Worm (Caenorhabditis elegans): ENCODE data around the gene T07G12.2.
A peak's percentile ranks its signal among the peaks of the same experiment; 100 is the strongest.

Gene T07G12.2

ce11 chrIV:10543361-10543760 lies 12.9 kb downstream of the T07G12.2 start (continued):
- TF ChIP-seq hlh-30 (tag; optimal IDR thresholded peaks at IDR 0.05; ENCODE audit: insufficient read depth): peak; percentile 15
- no peak for TF ChIP-seq F49E8.2 (tag; optimal IDR thresholded peaks at IDR 0.05; ENCODE audit: borderline replicate concordance)
- no peak for TF ChIP-seq jun-1 (tag; optimal IDR thresholded peaks at IDR 0.05)
- no peak for TF ChIP-seq attf-4 (tag; optimal IDR thresholded peaks at IDR 0.05)
- TF ChIP-seq nhr-6 (tag; optimal IDR thresholded peaks at IDR 0.05): no peak
- TF ChIP-seq Y48G9A.11 (GFP tag; IDR thresholded peaks at IDR 0.05): no peak
- no peak for TF ChIP-seq nhr-48 (tag; optimal IDR thresholded peaks at IDR 0.05)
- no peak for TF ChIP-seq ctbp-1 (GFP tag; IDR thresholded peaks at IDR 0.05)
- TF ChIP-seq ces-1 (GFP tag; optimal IDR thresholded peaks at IDR 0.05): no peak
- TF ChIP-seq nhr-11 (tag; optimal IDR thresholded peaks at IDR 0.05): no peak
- TF ChIP-seq T20F7.1 (GFP tag; optimal IDR thresholded peaks at IDR 0.05): no peak
- TF ChIP-seq madf-5 (GFP tag; IDR thresholded peaks at IDR 0.05): no peak
- TF ChIP-seq fos-1 (tag; optimal IDR thresholded peaks at IDR 0.05): no peak
- TF ChIP-seq zfp-3 (GFP tag; conservative IDR thresholded peaks at IDR 0.05): no peak
- no peak for TF ChIP-seq zfp-2 (tag; optimal IDR thresholded peaks at IDR 0.05)
- peak; percentile 73 for TF ChIP-seq nhr-77 (tag; optimal IDR thresholded peaks at IDR 0.05)
- TF ChIP-seq nhr-237 (tag; optimal IDR thresholded peaks at IDR 0.05): no peak
- TF ChIP-seq arid-1 (GFP tag; conservative IDR thresholded peaks at IDR 0.05): no peak
- TF ChIP-seq lin-29 (GFP tag; IDR thresholded peaks at IDR 0.05): no peak
- TF ChIP-seq snpc-1.2 (GFP tag; IDR thresholded peaks at IDR 0.05): no peak
- no peak for TF ChIP-seq gei-8 (GFP tag; optimal IDR thresholded peaks at IDR 0.05)
- no peak for TF ChIP-seq mxl-2 (GFP tag; conservative IDR thresholded peaks at IDR 0.05)
- no peak for TF ChIP-seq unc-39 (tag; optimal IDR thresholded peaks at IDR 0.05)
- no peak for TF ChIP-seq ceh-44 (GFP tag; IDR thresholded peaks at IDR 0.05)
- TF ChIP-seq lin-13 (GFP tag; optimal IDR thresholded peaks at IDR 0.05): no peak
- TF ChIP-seq mdt-29 (GFP tag; IDR thresholded peaks at IDR 0.05): no peak
- no peak for TF ChIP-seq lin-1 (GFP tag; IDR thresholded peaks at IDR 0.05)
- no peak for TF ChIP-seq ZK546.5 (tag; optimal IDR thresholded peaks at IDR 0.05)
- no peak for TF ChIP-seq spr-3 (GFP tag; optimal IDR thresholded peaks at IDR 0.05)
- no peak for TF ChIP-seq duxl-1 (tag; optimal IDR thresholded peaks at IDR 0.05; ENCODE audit: poor library complexity)
- no peak for TF ChIP-seq egl-27 (tag; optimal IDR thresholded peaks at IDR 0.05)
- TF ChIP-seq tra-1 (GFP tag; IDR thresholded peaks at IDR 0.05): no peak
- TF ChIP-seq daf-16 (GFP tag; optimal IDR thresholded peaks at IDR 0.05): no peak
- peak; percentile 91 for TF ChIP-seq daf-16 (tag; optimal IDR thresholded peaks at IDR 0.05)
- no peak for TF ChIP-seq sdz-12 (GFP tag; optimal IDR thresholded peaks at IDR 0.05)
- no peak for TF ChIP-seq rbr-2 (tag; optimal IDR thresholded peaks at IDR 0.05)
- no peak for TF ChIP-seq hmg-1.1 (GFP tag; IDR thresholded peaks at IDR 0.05)
- TF ChIP-seq pha-4 (GFP tag; IDR thresholded peaks at IDR 0.05): no peak
- TF ChIP-seq pha-4 (tag; optimal IDR thresholded peaks at IDR 0.05): no peak
- TF ChIP-seq ceh-20 (GFP tag; IDR thresholded peaks at IDR 0.05): no peak
- TF ChIP-seq nhr-10 (tag; optimal IDR thresholded peaks at IDR 0.05): no peak
- no peak for TF ChIP-seq ZK337.2 (GFP tag; IDR thresholded peaks at IDR 0.05)
- TF ChIP-seq F44E2.7 (GFP tag; IDR thresholded peaks at IDR 0.05): no peak
- TF ChIP-seq nhr-25 (tag; optimal IDR thresholded peaks at IDR 0.05; ENCODE audit: borderline replicate concordance, insufficient read depth): no peak
- no peak for TF ChIP-seq mep-1 (tag; optimal IDR thresholded peaks at IDR 0.05)
- TF ChIP-seq D1046.2 (GFP tag; IDR thresholded peaks at IDR 0.05): no peak
- TF ChIP-seq pqm-1 (tag; optimal IDR thresholded peaks at IDR 0.05): peak; percentile 75
- no peak for TF ChIP-seq daf-8 (GFP tag; IDR thresholded peaks at IDR 0.05)
- no peak for TF ChIP-seq fkh-10 (GFP tag; optimal IDR thresholded peaks at IDR 0.05)
